Fruit fly (Drosophila melanogaster) whole organism, adult: ENCODE data around the gene Lasp.
A peak's percentile ranks its signal among the peaks of the same experiment; 100 is the strongest.

Source experiments
- CG11617 ChIP-seq: fragments of 200-800 bp; sonication (Bioruptor generic); optimal IDR thresholded peaks from 2 replicates; lab custom pipeline; 2017; ENCODE audit warnings: mild to moderate bottlenecking, missing biosample characterization, missing genetic modification reagents, missing genetic modification characterization
- CG12768 ChIP-seq: fragments of 200-800 bp; sonication (Bioruptor generic); optimal IDR thresholded peaks from 2 replicates; lab custom pipeline; 2017; ENCODE audit warnings: missing biosample characterization, missing genetic modification characterization, mild to moderate bottlenecking, moderate library complexity, missing genetic modification reagents
- CG14711 ChIP-seq: fragments of 200-800 bp; sonication (Bioruptor generic); optimal IDR thresholded peaks from 2 replicates; lab custom pipeline; 2018; ENCODE audit warnings: missing biosample characterization, mild to moderate bottlenecking, missing genetic modification characterization, moderate library complexity
- CG1620 ChIP-seq: fragments of 200-800 bp; sonication (Bioruptor generic); optimal IDR thresholded peaks from 2 replicates; lab custom pipeline; 2016; ENCODE audit warnings: missing biosample characterization, missing genetic modification characterization
- CG33017 ChIP-seq: fragments of 200-800 bp; sonication (Bioruptor generic); optimal IDR thresholded peaks from 2 replicates; lab custom pipeline; 2018; ENCODE audit warnings: missing biosample characterization, mild to moderate bottlenecking, missing genetic modification characterization, moderate library complexity
- CG5204 ChIP-seq: fragments of 200-800 bp; sonication (Bioruptor generic); optimal IDR thresholded peaks from 2 replicates; lab custom pipeline; 2016; ENCODE audit warnings: missing biosample characterization, missing genetic modification characterization
- CG7045 ChIP-seq: fragments of 200-800 bp; sonication (Bioruptor generic); optimal IDR thresholded peaks from 2 replicates; lab custom pipeline; 2017; ENCODE audit warnings: missing biosample characterization, mild to moderate bottlenecking, missing genetic modification characterization
- CG7101 ChIP-seq: fragments of 200-800 bp; sonication (Bioruptor generic); optimal IDR thresholded peaks from 2 replicates; lab custom pipeline; 2018; ENCODE audit warnings: missing biosample characterization, mild to moderate bottlenecking, missing genetic modification characterization, moderate library complexity
- Clk ChIP-seq: fragments of 200-800 bp; sonication (Bioruptor generic); optimal IDR thresholded peaks from 2 replicates; lab custom pipeline; 2017; ENCODE audit warnings: missing biosample characterization, missing genetic modification characterization
- Crg-1 ChIP-seq: fragments of 200-800 bp; sonication (Bioruptor generic); optimal IDR thresholded peaks from 2 replicates; lab custom pipeline; 2016; ENCODE audit warnings: missing biosample characterization, missing genetic modification characterization
- Hr96 ChIP-seq: fragments of 200-800 bp; sonication (Bioruptor generic); optimal IDR thresholded peaks from 2 replicates; lab custom pipeline; 2016; ENCODE audit warnings: missing biosample characterization, missing genetic modification characterization
- Mnt ChIP-seq: fragments of 200-800 bp; sonication (Bioruptor generic); optimal IDR thresholded peaks from 2 replicates; lab custom pipeline; 2016; ENCODE audit warnings: missing biosample characterization, mild to moderate bottlenecking, missing genetic modification characterization
- bab1 ChIP-seq: fragments of 200-800 bp; sonication (Bioruptor generic); optimal IDR thresholded peaks from 3 replicates; lab custom pipeline; 2019; ENCODE audit warnings: missing biosample characterization, mild to moderate bottlenecking, missing genetic modification characterization, moderate library complexity
- cic ChIP-seq: fragments of 200-800 bp; sonication (Bioruptor generic); optimal IDR thresholded peaks from 2 replicates; lab custom pipeline; 2017; ENCODE audit warnings: missing biosample characterization, mild to moderate bottlenecking, missing genetic modification characterization, moderate library complexity
- cnc ChIP-seq, 2 experiments: fragments of >200 bp; optimal IDR thresholded peaks; 2 replicates each; lab custom pipeline; 2017
- kay ChIP-seq: fragments of 200-800 bp; sonication (Bioruptor generic); peaks from one replicate; lab custom pipeline; 2016; ENCODE audit warnings: missing biosample characterization, missing genetic modification characterization, borderline replicate concordance
- ovo ChIP-seq: fragments of 200-800 bp; sonication (Bioruptor generic); optimal IDR thresholded peaks from 2 replicates; lab custom pipeline; 2016; ENCODE audit warnings: missing biosample characterization, missing genetic modification characterization
- pad ChIP-seq: fragments of 200-800 bp; sonication (Bioruptor generic); optimal IDR thresholded peaks from 3 replicates; lab custom pipeline; 2017; ENCODE audit warnings: missing biosample characterization, missing genetic modification characterization, mild to moderate bottlenecking, moderate library complexity, missing genetic modification reagents
- tj ChIP-seq: fragments of 200-800 bp; sonication (Bioruptor generic); optimal IDR thresholded peaks from 3 replicates; lab custom pipeline; 2017; ENCODE audit warnings: missing biosample characterization, mild to moderate bottlenecking, missing genetic modification characterization, moderate library complexity
- toe ChIP-seq: fragments of 200-800 bp; sonication (Bioruptor generic); optimal IDR thresholded peaks from 2 replicates; lab custom pipeline; 2016; ENCODE audit warnings: missing biosample characterization, missing genetic modification characterization

Lasp gene

DNA sequence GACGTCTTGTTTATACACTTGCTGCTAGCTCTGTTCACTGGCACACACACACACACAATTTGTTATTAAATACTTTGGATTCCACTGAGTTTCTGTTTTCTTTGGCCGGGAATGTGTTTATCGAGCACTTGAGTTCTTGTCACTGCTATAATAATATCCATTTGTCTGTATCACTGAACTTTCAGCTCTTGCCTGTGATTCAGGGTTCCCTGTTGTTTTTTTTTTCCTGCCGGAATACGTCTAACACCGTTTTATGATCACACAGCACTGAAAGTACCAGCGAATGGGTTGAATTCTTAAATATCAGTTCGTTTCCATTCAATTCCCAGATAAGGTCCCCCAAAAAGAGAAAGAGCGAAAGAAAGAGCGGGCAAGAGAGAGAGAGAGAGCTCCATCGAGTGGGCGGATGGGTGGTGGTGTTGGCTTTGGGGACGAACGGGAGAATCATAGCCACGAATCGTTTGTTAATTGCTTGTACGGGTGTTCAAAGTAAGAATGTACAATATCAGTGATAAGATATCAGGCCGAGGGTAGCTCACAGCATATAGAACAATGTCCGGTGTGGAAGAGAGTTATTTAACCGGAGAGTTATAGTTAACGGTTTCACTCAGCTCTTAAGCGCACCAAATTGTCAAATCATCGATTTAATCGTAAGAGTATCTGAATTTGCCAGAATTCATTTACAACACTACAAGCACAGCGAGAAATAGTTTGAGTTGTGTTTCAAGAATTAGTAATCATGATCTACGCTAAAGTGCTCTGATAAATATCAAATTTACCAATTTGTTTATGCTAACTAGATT is 43.6 kb downstream of the Lasp start, which contains the start of gene Galphaf:
Gene Galphaf (minus strand): TSS at position 272 of the 803 bp plus-strand sequence.
- peak; percentile 3 for TF ChIP-seq CG12768 (GFP tag; lab: Kevin White, UChicago)
- TF ChIP-seq kay (GFP tag; lab: Kevin White, UChicago) = peak; percentile 40
- TF ChIP-seq ovo (GFP tag; lab: Kevin White, UChicago) = no peak
- peak; percentile 16 for TF ChIP-seq CG33017 (tag; lab: Kevin White, UChicago)
- TF ChIP-seq Crg-1 (GFP tag; lab: Kevin White, UChicago) = no peak
- no peak for TF ChIP-seq CG1620 (GFP tag; lab: Kevin White, UChicago)
- no peak for TF ChIP-seq Hr96 (GFP tag; lab: Kevin White, UChicago)
- no peak for TF ChIP-seq pad (GFP tag; lab: Kevin White, UChicago)
- peak; percentile 37 for TF ChIP-seq cic (GFP tag; lab: Kevin White, UChicago)
- TF ChIP-seq CG5204 (GFP tag; lab: Kevin White, UChicago) = peak; percentile 1
- no peak for TF ChIP-seq CG11617 (GFP tag; lab: Kevin White, UChicago)

DNA sequence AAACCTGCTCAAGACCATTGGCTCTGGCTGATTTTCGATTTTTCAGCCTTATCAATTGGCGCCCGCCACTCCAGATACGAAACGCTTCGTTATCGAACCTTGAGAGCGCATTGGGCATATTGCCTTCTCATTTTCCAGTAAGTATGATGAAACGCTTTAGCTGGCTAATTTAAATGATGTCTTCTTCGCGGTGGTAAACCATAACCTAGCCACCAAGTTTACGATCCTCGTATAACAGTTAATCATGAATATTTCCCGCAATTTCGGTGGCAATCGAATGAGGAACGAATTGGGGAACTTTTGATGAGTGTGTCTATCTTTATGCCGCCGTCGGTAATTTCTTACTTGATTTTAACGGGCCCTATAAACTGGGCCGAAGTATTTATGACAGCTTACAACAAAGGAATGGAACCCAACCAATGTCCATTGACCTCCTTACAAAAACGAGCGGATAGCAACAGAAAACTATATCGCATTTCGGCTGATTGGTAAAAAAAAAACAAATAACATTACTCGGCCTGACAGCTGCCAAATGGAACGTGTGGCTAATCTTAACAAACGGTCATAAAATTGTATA is 45.0 kb downstream of the Lasp start:
- TF ChIP-seq CG1620 (GFP tag; lab: Kevin White, UChicago) = no peak
- peak; percentile 27 for TF ChIP-seq kay (GFP tag; lab: Kevin White, UChicago)

DNA sequence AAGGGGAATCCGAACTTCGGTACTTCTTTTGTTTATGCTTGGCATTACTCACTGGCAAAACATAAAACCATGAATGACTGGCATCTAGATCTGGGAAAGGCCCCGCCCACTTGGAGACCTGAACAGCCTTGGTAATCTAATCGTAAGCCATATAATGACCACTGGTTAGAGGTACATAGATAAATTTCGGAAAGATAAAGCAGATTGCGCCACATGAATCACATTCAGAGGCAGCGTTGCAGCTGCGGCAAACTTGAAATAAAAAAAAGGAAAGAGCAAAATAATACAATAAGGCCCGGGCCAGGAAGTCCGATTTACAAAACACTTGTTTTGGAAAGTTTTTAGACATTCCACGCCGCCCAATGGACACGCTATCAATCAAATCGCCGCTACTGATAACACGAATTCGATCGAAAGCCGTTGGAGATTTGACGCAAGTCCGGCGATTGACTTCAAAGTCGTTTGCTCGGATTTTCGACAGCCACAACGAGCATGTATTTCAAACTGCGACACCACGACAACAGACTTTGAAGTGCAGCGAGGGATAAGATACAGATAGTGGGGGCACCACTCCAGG is 47.2 kb downstream of the Lasp start:
- no peak for TF ChIP-seq cnc (optimal IDR thresholded peaks at IDR 0.05; lab: Kevin White, UChicago)
- no peak for TF ChIP-seq Hr96 (GFP tag; lab: Kevin White, UChicago)
- TF ChIP-seq Crg-1 (GFP tag; lab: Kevin White, UChicago) = no peak
- no peak for TF ChIP-seq CG11617 (GFP tag; lab: Kevin White, UChicago)
- TF ChIP-seq CG5204 (GFP tag; lab: Kevin White, UChicago) = no peak
- TF ChIP-seq bab1 = no peak
- TF ChIP-seq CG14711 (tag; lab: Kevin White, UChicago) = no peak
- TF ChIP-seq CG33017 (tag; lab: Kevin White, UChicago) = no peak
- TF ChIP-seq CG7045 (GFP tag; lab: Kevin White, UChicago) = no peak
- TF ChIP-seq tj (GFP tag; lab: Kevin White, UChicago) = no peak
- TF ChIP-seq kay (GFP tag; lab: Kevin White, UChicago) = no peak
- TF ChIP-seq cic (GFP tag; lab: Kevin White, UChicago) = no peak

DNA sequence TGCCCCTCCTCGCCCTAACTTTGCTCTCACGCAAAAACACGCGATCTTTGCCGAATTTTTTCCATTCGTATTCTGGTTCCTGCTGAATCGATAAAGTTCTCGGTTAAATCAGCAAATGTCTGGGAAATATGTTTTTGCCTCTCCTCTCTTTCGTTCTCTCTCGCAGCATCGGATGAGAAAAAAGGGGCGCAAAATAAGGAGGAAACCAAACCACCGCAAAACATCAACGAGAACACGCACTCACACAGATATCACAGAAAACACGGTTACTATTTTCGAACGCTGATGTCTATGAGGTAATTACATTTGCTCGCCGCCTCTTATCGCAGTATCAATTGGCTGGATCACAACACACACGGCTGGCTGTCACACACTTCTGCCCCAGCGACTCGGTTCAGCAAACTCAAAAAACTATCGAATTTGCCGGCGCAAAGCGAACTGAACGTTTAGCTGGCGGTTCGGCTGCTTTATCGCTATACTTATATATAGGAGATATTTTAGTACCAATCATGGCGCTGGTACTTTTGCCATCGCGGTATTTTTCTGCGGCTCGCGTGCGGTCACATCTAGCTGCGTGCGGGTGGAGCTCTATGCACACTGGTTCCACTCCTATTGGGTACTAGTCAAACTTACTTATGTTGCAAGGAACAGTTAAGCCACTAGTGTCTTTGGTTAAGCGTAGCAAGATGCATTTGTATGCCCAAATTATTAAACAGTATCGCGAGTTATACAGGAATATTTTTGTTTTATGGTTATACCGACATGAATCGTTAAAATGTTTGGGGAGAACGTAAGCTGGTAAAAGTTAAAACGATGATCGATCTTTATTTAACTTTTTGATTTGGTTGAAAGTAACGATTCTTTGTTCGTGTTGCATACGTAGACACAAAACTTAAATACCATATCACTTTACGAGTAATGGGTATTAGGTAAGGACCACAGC is 50.0 kb downstream of the Lasp start, which contains the start of gene Baldspot:
Gene Baldspot (minus strand): TSS at position 449 of the 943 bp plus-strand sequence.
- peak; percentile 63 for TF ChIP-seq CG7101 (tag; lab: Kevin White, UChicago)
- TF ChIP-seq kay (GFP tag; lab: Kevin White, UChicago) = no peak
- no peak for TF ChIP-seq tj (GFP tag; lab: Kevin White, UChicago)
- peak; percentile 36 for TF ChIP-seq toe (GFP tag; lab: Kevin White, UChicago)
- TF ChIP-seq Hr96 (GFP tag; lab: Kevin White, UChicago) = peak; percentile 81
- TF ChIP-seq CG1620 (GFP tag; lab: Kevin White, UChicago) = peak; percentile 54
- peak; percentile 31 for TF ChIP-seq bab1
- TF ChIP-seq CG5204 (GFP tag; lab: Kevin White, UChicago) = peak; percentile 50
- peak; percentile 71 for TF ChIP-seq CG14711 (tag; lab: Kevin White, UChicago)
- TF ChIP-seq pad (GFP tag; lab: Kevin White, UChicago) = peak; percentile 91
- TF ChIP-seq CG11617 (GFP tag; lab: Kevin White, UChicago) = no peak
- peak; percentile 37 for TF ChIP-seq Clk (GFP tag; lab: Kevin White, UChicago)
- peak; percentile 50 for TF ChIP-seq ovo (GFP tag; lab: Kevin White, UChicago)
- peak; percentile 85 for TF ChIP-seq cic (GFP tag; lab: Kevin White, UChicago)
- peak; percentile 73 for TF ChIP-seq CG12768 (GFP tag; lab: Kevin White, UChicago)
- peak; percentile 85 for TF ChIP-seq Mnt
- TF ChIP-seq cnc (optimal IDR thresholded peaks at IDR 0.05; lab: Kevin White, UChicago) = no peak
- peak; percentile 73 for TF ChIP-seq CG7045 (GFP tag; lab: Kevin White, UChicago)
- TF ChIP-seq Crg-1 (GFP tag; lab: Kevin White, UChicago) = peak; percentile 33
- TF ChIP-seq CG33017 (tag; lab: Kevin White, UChicago) = peak; percentile 60
